Worm (Caenorhabditis elegans): ENCODE measurements around the gene cyp-33C5.

DNA sequence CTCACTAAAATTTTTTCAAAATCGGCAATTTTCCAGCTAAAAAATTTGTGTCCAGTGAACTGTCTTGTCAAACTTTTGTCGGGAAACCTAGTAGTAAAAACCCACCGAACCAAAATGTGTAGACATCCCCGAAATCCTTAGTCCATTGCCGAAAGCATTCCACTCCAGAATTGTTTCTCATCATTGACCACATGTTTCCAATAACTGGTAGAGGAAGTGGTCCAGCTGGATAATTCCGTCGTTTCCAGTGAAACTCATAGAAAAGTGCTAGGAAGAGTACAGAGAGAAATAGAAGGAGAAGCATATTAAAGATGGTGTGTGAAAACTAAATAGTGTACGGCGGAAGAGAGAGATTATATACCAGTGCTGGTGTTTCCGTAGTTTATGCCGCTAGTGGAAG lies 40.7 kb upstream of the cyp-33C5 start, which contains the start of gene cyp-33C12:
- TF ChIP-seq dve-1 (tag; optimal IDR thresholded peaks at IDR 0.05; ENCODE audit: insufficient read depth): no peak
- no peak for TF ChIP-seq egl-43 (GFP tag; IDR thresholded peaks at IDR 0.05)
- no peak for TF ChIP-seq R02D3.7 (tag; optimal IDR thresholded peaks at IDR 0.05)
- no peak for TF ChIP-seq jun-1 (tag; optimal IDR thresholded peaks at IDR 0.05)

Measured in whole organism, L4 larva.